Fruit fly (Drosophila melanogaster): ENCODE results near the gene Nfs1.

Nfs1 gene

dm6 chr2L:12005436-12006396, 6.3 kb downstream of the Nfs1 start (continued):
- TF ChIP-seq nmo (GFP tag; optimal IDR thresholded peaks at IDR 0.05): no peak
- peak; percentile 10 for TF ChIP-seq Deaf1 (tag; optimal IDR thresholded peaks at IDR 0.05)
- no peak for TF ChIP-seq ranshi (GFP tag; IDR thresholded peaks at IDR 0.05)
- TF ChIP-seq CG5245 (GFP tag; optimal IDR thresholded peaks at IDR 0.05): no peak
- TF ChIP-seq ab (GFP tag; optimal IDR thresholded peaks at IDR 0.05): no peak
- no peak for TF ChIP-seq zen2 (GFP tag; IDR thresholded peaks at IDR 0.05; ENCODE audit: partially characterized antibody)
- peak; percentile 92 for TF ChIP-seq sqz (GFP tag; optimal IDR thresholded peaks at IDR 0.05)
- TF ChIP-seq luna (GFP tag; optimal IDR thresholded peaks at IDR 0.05): no peak
- TF ChIP-seq da (GFP tag; optimal IDR thresholded peaks at IDR 0.05): no peak
- no peak for TF ChIP-seq Doc3 (GFP tag; IDR thresholded peaks at IDR 0.05; ENCODE audit: partially characterized antibody)
- no peak for TF ChIP-seq CG14710 (tag; optimal IDR thresholded peaks at IDR 0.05)
- no peak for TF ChIP-seq CG16813 (GFP tag; IDR thresholded peaks at IDR 0.05; ENCODE audit: partially characterized antibody)
- peak; percentile 17 for TF ChIP-seq B-H2 (GFP tag; optimal IDR thresholded peaks at IDR 0.05)
- TF ChIP-seq Dfd (GFP tag; optimal IDR thresholded peaks at IDR 0.05): no peak
- peak; percentile 98 for TF ChIP-seq CG10543 (GFP tag; optimal IDR thresholded peaks at IDR 0.05)
- TF ChIP-seq ttk (GFP tag; IDR thresholded peaks at IDR 0.05): no peak
- no peak for TF ChIP-seq gcm2 (GFP tag; optimal IDR thresholded peaks at IDR 0.05)
- TF ChIP-seq h (optimal IDR thresholded peaks at IDR 0.05): no peak
- no peak for TF ChIP-seq Dad (GFP tag; optimal IDR thresholded peaks at IDR 0.05)
- peak; percentile 14 for TF ChIP-seq lab (GFP tag; optimal IDR thresholded peaks at IDR 0.05)
- no peak for TF ChIP-seq Max (GFP tag; optimal IDR thresholded peaks at IDR 0.05)
- TF ChIP-seq kni (GFP tag; optimal IDR thresholded peaks at IDR 0.05): peak; percentile 95
- TF ChIP-seq CG17359 (tag; optimal IDR thresholded peaks at IDR 0.05): no peak
- TF ChIP-seq stc (GFP tag; IDR thresholded peaks at IDR 0.05): no peak
- no peak for TF ChIP-seq Rx (GFP tag; IDR thresholded peaks at IDR 0.05)
- no peak for TF ChIP-seq Hey (tag; optimal IDR thresholded peaks at IDR 0.05)
- peak; percentile 93 for TF ChIP-seq sd (tag; optimal IDR thresholded peaks at IDR 0.05)
- TF ChIP-seq knrl (GFP tag; IDR thresholded peaks at IDR 0.05; ENCODE audit: partially characterized antibody): no peak
- TF ChIP-seq pan (optimal IDR thresholded peaks at IDR 0.05): no peak
- no peak for TF ChIP-seq pan (GFP tag; optimal IDR thresholded peaks at IDR 0.05 in 1 of 2, IDR thresholded peaks at IDR 0.05 in 1 of 2)
- TF ChIP-seq peb (GFP tag; IDR thresholded peaks at IDR 0.05): no peak
- no peak for TF ChIP-seq CG2116 (GFP tag; optimal IDR thresholded peaks at IDR 0.05)
- no peak for TF ChIP-seq HLH3B (GFP tag; IDR thresholded peaks at IDR 0.05)
- TF ChIP-seq Bteb2 (GFP tag; optimal IDR thresholded peaks at IDR 0.05): no peak
- no peak for TF ChIP-seq MBD-R2 (GFP tag; IDR thresholded peaks at IDR 0.05)
- TF ChIP-seq Nf-YB (GFP tag; optimal IDR thresholded peaks at IDR 0.05): peak; percentile 95
- TF ChIP-seq odd (GFP tag; optimal IDR thresholded peaks at IDR 0.05): no peak
- no peak for TF ChIP-seq CG7963 (GFP tag; IDR thresholded peaks at IDR 0.05; ENCODE audit: partially characterized antibody)
- TF ChIP-seq D19A (tag; optimal IDR thresholded peaks at IDR 0.05): no peak
- TF ChIP-seq CG1792 (GFP tag; optimal IDR thresholded peaks at IDR 0.05): no peak
- no peak for TF ChIP-seq Asciz (GFP tag; optimal IDR thresholded peaks at IDR 0.05)
- TF ChIP-seq Fer2 (tag; optimal IDR thresholded peaks at IDR 0.05): no peak
- TF ChIP-seq CG34422 (GFP tag; IDR thresholded peaks at IDR 0.05): no peak
- TF ChIP-seq CG1024 (GFP tag; IDR thresholded peaks at IDR 0.05): no peak
- no peak for TF ChIP-seq Sry-β (GFP tag; optimal IDR thresholded peaks at IDR 0.05)
- TF ChIP-seq CG15601 (tag; optimal IDR thresholded peaks at IDR 0.05): peak; percentile 21
- no peak for TF ChIP-seq Hr39 (optimal IDR thresholded peaks at IDR 0.05)
- no peak for TF ChIP-seq nerfin-2 (GFP tag; IDR thresholded peaks at IDR 0.05; ENCODE audit: partially characterized antibody)
- peak; percentile 13 for TF ChIP-seq Dp (GFP tag; optimal IDR thresholded peaks at IDR 0.05)

All from whole organism, embryonic.